Fruit fly (Drosophila melanogaster): ENCODE data around the gene pho.

pho gene

DNA sequence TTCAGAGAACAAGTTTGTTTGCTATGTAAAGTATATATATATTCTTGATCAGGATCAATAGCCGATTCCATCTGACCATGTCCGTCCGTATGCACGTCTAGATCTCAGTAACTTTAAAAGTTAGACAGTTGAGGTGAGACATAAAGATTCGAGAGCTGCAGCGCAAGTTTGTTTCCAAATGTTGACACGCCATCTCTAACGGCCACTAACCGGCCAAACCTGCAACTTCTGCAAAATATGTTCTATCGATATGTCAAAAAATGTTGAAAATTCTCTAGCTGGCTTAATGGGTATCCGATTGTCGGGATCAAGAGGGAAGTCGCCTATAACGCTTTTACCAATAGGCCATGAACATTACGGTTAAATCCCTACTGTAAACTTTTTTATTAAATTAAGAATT, 5.4 kb upstream of the pho start:
- TF ChIP-seq CG5204 (GFP tag; optimal IDR thresholded peaks at IDR 0.05) (no peak), CG33017 (tag; optimal IDR thresholded peaks at IDR 0.05) (no peak), CG1620 (GFP tag; optimal IDR thresholded peaks at IDR 0.05) (no peak), Hr96 (GFP tag; optimal IDR thresholded peaks at IDR 0.05) (no peak), CG12768 (GFP tag; optimal IDR thresholded peaks at IDR 0.05) (no peak), ovo (GFP tag; optimal IDR thresholded peaks at IDR 0.05) (no peak), pad (GFP tag; optimal IDR thresholded peaks at IDR 0.05) (no peak), Mnt (GFP tag; optimal IDR thresholded peaks at IDR 0.05) (no peak), CG7101 (tag; optimal IDR thresholded peaks at IDR 0.05) (no peak)

DNA sequence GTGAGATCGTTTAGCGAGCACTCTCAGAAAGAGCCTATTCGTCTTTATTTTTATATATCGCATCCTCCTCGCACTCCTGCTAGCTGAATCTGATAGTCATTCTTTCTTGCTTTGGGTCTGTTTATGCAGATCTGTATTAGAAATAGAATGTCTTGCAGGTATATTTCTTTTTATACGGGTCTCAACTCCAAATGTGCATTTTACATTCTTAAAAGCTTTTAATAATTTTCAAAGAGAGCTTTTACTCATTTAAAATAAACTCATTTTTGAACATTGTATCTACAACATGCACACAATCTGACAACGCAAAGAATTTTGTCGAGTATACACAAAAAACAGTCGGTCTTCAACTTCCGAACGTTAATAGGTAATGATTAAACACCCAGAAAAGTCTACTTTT, 4.0 kb upstream of the pho start, which contains the start of gene CG33521:
Gene CG33521 (plus strand): TSS at position 301 of the 400 bp plus-strand sequence.
- TF ChIP-seq Crg-1 (GFP tag; optimal IDR thresholded peaks at IDR 0.05) (no peak), CG33017 (tag; optimal IDR thresholded peaks at IDR 0.05) (no peak), CG5204 (GFP tag; optimal IDR thresholded peaks at IDR 0.05) (no peak), cic (GFP tag; optimal IDR thresholded peaks at IDR 0.05) (no peak), Clk (GFP tag; optimal IDR thresholded peaks at IDR 0.05) (no peak), CG7045 (GFP tag; optimal IDR thresholded peaks at IDR 0.05) (no peak), CG7101 (tag; optimal IDR thresholded peaks at IDR 0.05) (no peak), Mnt (GFP tag; optimal IDR thresholded peaks at IDR 0.05) (no peak), bab1 (GFP tag; optimal IDR thresholded peaks at IDR 0.05) (no peak), kay (GFP tag; ENCODE audit: borderline replicate concordance) (no peak), ovo (GFP tag; optimal IDR thresholded peaks at IDR 0.05) (no peak)

DNA sequence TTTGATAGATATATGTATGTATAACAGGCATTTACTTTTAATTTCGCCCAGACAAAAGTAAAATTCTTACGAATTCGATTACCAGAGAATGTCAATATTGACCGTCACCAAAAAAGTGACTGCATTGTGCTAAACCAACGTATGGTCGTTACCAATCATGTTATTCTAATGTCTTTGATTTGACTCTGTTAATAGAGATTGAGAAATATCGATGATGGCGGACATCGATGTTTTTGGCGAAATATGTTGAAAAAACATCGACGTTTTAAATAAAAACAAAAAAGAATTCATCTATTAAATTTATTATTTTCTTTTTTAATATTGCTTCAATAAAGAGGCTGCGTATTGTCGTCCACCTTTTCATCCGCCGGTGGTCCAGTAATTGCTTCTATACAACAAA, 1.4 kb upstream of the pho start:
- TF ChIP-seq CG1620 (GFP tag; optimal IDR thresholded peaks at IDR 0.05) (no peak), toe (GFP tag; optimal IDR thresholded peaks at IDR 0.05) (no peak), CG11617 (GFP tag; optimal IDR thresholded peaks at IDR 0.05) (no peak), bab1 (GFP tag; optimal IDR thresholded peaks at IDR 0.05) (no peak), CG14711 (tag; optimal IDR thresholded peaks at IDR 0.05) (no peak)

dm6 chr4:1175156-1175555, 6.3 kb downstream of the pho start:
- TF ChIP-seq CG1620 (GFP tag; optimal IDR thresholded peaks at IDR 0.05) = no peak
- peak; percentile 74 for TF ChIP-seq kay (GFP tag; ENCODE audit: borderline replicate concordance)

DNA sequence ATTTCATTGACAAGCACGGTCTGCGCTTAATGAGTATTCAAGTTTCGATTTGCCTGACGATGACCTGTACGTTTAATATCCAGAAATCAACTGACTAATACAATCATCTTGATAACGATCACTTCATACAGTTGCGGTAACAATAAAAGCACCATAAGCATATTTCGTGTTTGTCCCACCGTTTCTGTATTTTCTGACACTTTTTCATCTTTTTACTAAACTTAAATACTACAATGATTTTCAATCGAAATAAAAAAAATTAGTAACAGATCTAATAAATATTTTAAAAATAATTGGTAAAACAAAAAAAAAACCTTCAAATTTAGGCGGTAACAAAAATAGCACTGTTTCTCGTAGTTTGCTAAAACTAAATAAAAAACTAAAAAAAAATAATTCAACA, 19.4 kb downstream of the pho start, which contains the start of gene CG32017:
Gene CG32017 (minus strand): TSS at position 101 of the 400 bp plus-strand sequence.
- TF ChIP-seq CG14711 (tag; optimal IDR thresholded peaks at IDR 0.05) (no peak), cnc (optimal IDR thresholded peaks at IDR 0.05) (no peak), kay (GFP tag; ENCODE audit: borderline replicate concordance) (no peak), CG33017 (tag; optimal IDR thresholded peaks at IDR 0.05) (no peak), CG1620 (GFP tag; optimal IDR thresholded peaks at IDR 0.05) (no peak), Clk (GFP tag; optimal IDR thresholded peaks at IDR 0.05) (no peak), toe (GFP tag; optimal IDR thresholded peaks at IDR 0.05) (no peak), CG7045 (GFP tag; optimal IDR thresholded peaks at IDR 0.05) (no peak), Hr96 (GFP tag; optimal IDR thresholded peaks at IDR 0.05) (no peak), bab1 (GFP tag; optimal IDR thresholded peaks at IDR 0.05) (no peak), tj (GFP tag; optimal IDR thresholded peaks at IDR 0.05) (no peak), pad (GFP tag; optimal IDR thresholded peaks at IDR 0.05) (no peak), Crg-1 (GFP tag; optimal IDR thresholded peaks at IDR 0.05) (no peak), CG11617 (GFP tag; optimal IDR thresholded peaks at IDR 0.05) (no peak), CG7101 (tag; optimal IDR thresholded peaks at IDR 0.05) (no peak), Mnt (GFP tag; optimal IDR thresholded peaks at IDR 0.05) (no peak), CG12768 (GFP tag; optimal IDR thresholded peaks at IDR 0.05) (no peak)

DNA sequence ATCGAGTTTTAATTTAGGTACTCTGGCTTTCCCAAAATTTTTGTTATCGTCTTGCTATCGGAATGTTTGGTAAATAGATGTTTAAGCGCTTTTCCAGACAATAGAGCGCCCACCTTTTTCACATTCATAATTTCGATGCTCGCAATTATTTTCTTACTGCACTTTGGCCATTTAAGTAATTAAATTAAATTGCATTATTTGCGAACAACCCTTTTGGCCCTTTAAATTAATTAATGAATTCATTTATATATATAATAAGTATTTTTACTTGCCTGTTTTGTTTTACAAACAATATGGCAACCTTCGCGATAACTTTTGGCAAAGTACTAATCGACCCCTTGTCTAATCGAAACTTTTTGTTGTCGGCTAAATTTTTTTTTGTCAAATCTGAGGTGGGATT, 25.1 kb downstream of the pho start:
- TF ChIP-seq bab1 (GFP tag; optimal IDR thresholded peaks at IDR 0.05) (no peak), Hr96 (GFP tag; optimal IDR thresholded peaks at IDR 0.05) (no peak), CG5204 (GFP tag; optimal IDR thresholded peaks at IDR 0.05) (no peak), ovo (GFP tag; optimal IDR thresholded peaks at IDR 0.05) (no peak), CG7045 (GFP tag; optimal IDR thresholded peaks at IDR 0.05) (no peak), CG1620 (GFP tag; optimal IDR thresholded peaks at IDR 0.05) (no peak), Clk (GFP tag; optimal IDR thresholded peaks at IDR 0.05) (no peak), pad (GFP tag; optimal IDR thresholded peaks at IDR 0.05) (no peak), cic (GFP tag; optimal IDR thresholded peaks at IDR 0.05) (no peak)

DNA sequence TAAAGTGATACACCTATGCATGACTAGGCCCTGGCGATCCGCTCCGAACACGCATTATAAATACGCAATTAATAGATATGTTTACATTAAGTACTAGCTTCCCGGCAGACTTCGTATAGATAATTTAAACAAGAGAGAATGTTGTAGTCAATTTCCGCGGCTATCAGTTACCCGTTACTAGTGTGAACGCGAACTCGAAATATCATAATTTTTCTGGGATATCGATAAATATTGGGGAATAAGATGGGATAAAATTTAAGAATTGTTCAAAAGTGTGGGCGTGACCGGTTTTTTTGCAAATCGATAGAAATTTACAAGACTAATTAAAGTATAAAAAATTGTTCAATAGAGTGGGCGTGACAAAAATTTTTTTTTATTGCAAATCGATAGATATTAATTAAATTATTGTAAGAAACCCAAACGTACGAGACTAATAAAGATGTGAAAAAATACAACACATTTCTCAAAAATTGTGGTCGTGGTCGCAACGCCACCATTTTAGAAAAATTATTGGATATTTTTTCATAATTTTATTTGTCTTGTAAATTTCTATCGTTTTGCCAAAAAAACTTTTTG, 33.4 kb downstream of the pho start:
- TF ChIP-seq Mnt (GFP tag; optimal IDR thresholded peaks at IDR 0.05) (no peak), toe (GFP tag; optimal IDR thresholded peaks at IDR 0.05) (no peak), Clk (GFP tag; optimal IDR thresholded peaks at IDR 0.05) (no peak), kay (GFP tag; ENCODE audit: borderline replicate concordance) (peak; percentile 90), bab1 (GFP tag; optimal IDR thresholded peaks at IDR 0.05) (no peak), CG1620 (GFP tag; optimal IDR thresholded peaks at IDR 0.05) (no peak)

- no peak for TF ChIP-seq CG5204 (GFP tag; optimal IDR thresholded peaks at IDR 0.05)
- no peak for TF ChIP-seq CG1620 (GFP tag; optimal IDR thresholded peaks at IDR 0.05)
- no peak for TF ChIP-seq bab1 (GFP tag; optimal IDR thresholded peaks at IDR 0.05)
Measured at dm6 chr4:1147166-1147565, 34.3 kb downstream of the pho start, which contains the start of gene Kif3C. TSS of gene Kif3C (plus strand) at chr4:1147466.
